Worm (Caenorhabditis elegans) whole organism, young adult: Measurements from ENCODE around the gene F54H5.2.

ENCODE experiments used
- C17E4.6 ChIP-seq: fragments of 200-800 bp; sonication (Bioruptor generic); IDR thresholded peaks from 2 replicates; pipeline ENCODE4 v1.3.6; 2022; ENCODE audit warnings: missing genetic modification reagents, missing genetic modification characterization, missing compliant biosample characterization
- egl-18 ChIP-seq: fragments of 200-800 bp; sonication (Bioruptor generic); IDR thresholded peaks from 2 replicates; pipeline ENCODE4 v1.3.6; 2022; ENCODE audit warnings: missing genetic modification reagents, missing genetic modification characterization, missing compliant biosample characterization
- him-1 ChIP-seq: sonication (generic microtip); optimal IDR thresholded peaks from 2 replicates; lab custom pipeline; 2016; ENCODE audit warnings: missing genotype, missing genetic modification reagents, missing genetic modification characterization, missing compliant biosample characterization
- hrde-1 ChIP-seq: sonication (generic microtip); optimal IDR thresholded peaks from 2 replicates; lab custom pipeline; 2016; ENCODE audit warnings: missing genetic modification characterization, mild to moderate bottlenecking, missing compliant biosample characterization, moderate library complexity, missing genotype, missing genetic modification reagents, borderline replicate concordance
- lin-35 ChIP-seq, 3 experiments: fragments of 150-350 bp in 2 of 3; sonication (generic microtip) in 1 of 3; optimal IDR thresholded peaks; 2 replicates each; lab custom pipeline; 2014 to 2018; ENCODE audit warnings: missing biosample characterization in 3 of 3, missing genetic modification characterization in 3 of 3, missing genetic modification reagents in 3 of 3
- madf-3 ChIP-seq: fragments of 200-800 bp; sonication (Bioruptor generic); IDR thresholded peaks from 2 replicates; pipeline ENCODE4 v1.3.6; 2022; ENCODE audit warnings: missing genetic modification reagents, missing genetic modification characterization, missing compliant biosample characterization
- nhr-90 ChIP-seq: sonication (generic microtip); optimal IDR thresholded peaks from 2 replicates; lab custom pipeline; 2016; ENCODE audit warnings: missing genotype, mild to moderate bottlenecking, missing genetic modification characterization, missing compliant biosample characterization
- tbp1 ChIP-seq: fragments of 200-800 bp; sonication (Bioruptor generic); optimal IDR thresholded peaks from 2 replicates; lab custom pipeline; 2018; ENCODE audit warnings: mild to moderate bottlenecking, missing genetic modification characterization, missing compliant biosample characterization
- tlf-1 ChIP-seq: fragments of 200-800 bp; sonication (Bioruptor generic); optimal IDR thresholded peaks from 2 replicates; lab custom pipeline; 2018; ENCODE audit warnings: mild to moderate bottlenecking, missing genetic modification characterization, missing compliant biosample characterization
- unc-62 ChIP-seq: fragments of 150-350 bp; optimal IDR thresholded peaks from 2 replicates; lab custom pipeline; 2014; ENCODE audit warnings: missing biosample characterization, missing genetic modification reagents, missing genetic modification characterization
- xnd-1 ChIP-seq: sonication (generic microtip); optimal IDR thresholded peaks from 2 replicates; lab custom pipeline; 2016; ENCODE audit warnings: missing genotype, missing genetic modification reagents, missing genetic modification characterization, missing compliant biosample characterization
- ztf-22 ChIP-seq: fragments of 200-800 bp; sonication (Bioruptor generic); optimal IDR thresholded peaks from 2 replicates; lab custom pipeline; 2018; ENCODE audit warnings: mild to moderate bottlenecking, missing genetic modification characterization, moderate library complexity, missing compliant biosample characterization

DNA sequence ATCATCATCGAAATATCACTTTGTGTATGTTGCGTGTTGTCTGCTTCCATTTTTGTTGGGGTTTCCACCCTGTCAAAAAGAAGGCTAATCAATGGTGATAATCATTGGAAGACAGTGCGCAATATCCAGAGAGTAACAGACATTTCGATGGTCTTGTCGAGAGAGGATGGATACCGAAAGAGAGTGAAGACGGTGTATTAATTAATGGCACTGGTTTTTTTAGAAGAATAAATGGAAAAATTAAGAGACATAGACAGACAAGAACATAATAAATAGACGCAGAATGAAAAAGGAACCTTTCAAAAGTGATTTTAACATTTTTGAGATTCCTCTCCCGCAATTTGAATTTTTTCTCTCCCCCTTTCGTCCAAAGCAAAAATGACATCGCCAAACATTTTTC, 8.3 kb upstream of the F54H5.2 start:
- no peak for TF ChIP-seq egl-18 (GFP tag; lab: Robert Waterston, UW)
- no peak for TF ChIP-seq lin-35 (GFP tag; optimal IDR thresholded peaks at IDR 0.05; lab: Kevin White, UChicago)
- no peak for TF ChIP-seq madf-3 (GFP tag; lab: Robert Waterston, UW)
- TF ChIP-seq xnd-1 (tag; lab: Kevin White, UChicago), result no peak
- TF ChIP-seq unc-62, result no peak
- TF ChIP-seq nhr-90, result no peak
- no peak for TF ChIP-seq tlf-1
- no peak for TF ChIP-seq ztf-22
- TF ChIP-seq tbp1, result no peak
- TF ChIP-seq him-1 (tag; lab: Kevin White, UChicago), result no peak
- no peak for TF ChIP-seq C17E4.6 (GFP tag; lab: Robert Waterston, UW)
- no peak for TF ChIP-seq hrde-1 (tag; lab: Kevin White, UChicago)
